Worm (Caenorhabditis elegans) whole organism, L4 larva: ENCODE data around the gene Y43F8C.23.
A peak's percentile ranks its signal among the peaks of the same experiment; 100 is the strongest.

Source experiments
- T20F7.1 ChIP-seq: fragments of 200-800 bp; sonication (Bioruptor generic); optimal IDR thresholded peaks from 2 replicates; lab custom pipeline; 2018; ENCODE audit warnings: mild to moderate bottlenecking, missing genetic modification characterization, missing compliant biosample characterization
- Y5F2A.4 ChIP-seq: fragments of 200-800 bp; sonication (Bioruptor generic); optimal IDR thresholded peaks from 2 replicates; lab custom pipeline; 2018; ENCODE audit warnings: mild to moderate bottlenecking, missing genetic modification characterization, missing compliant biosample characterization
- aha-1 ChIP-seq: fragments of 150-350 bp; peaks from one replicate; lab custom pipeline; 2014; ENCODE audit warnings: missing biosample characterization, missing genetic modification characterization
- arid-1 ChIP-seq: fragments of 200-800 bp; sonication (Bioruptor generic); conservative IDR thresholded peaks from 2 replicates; pipeline ENCODE4 v1.3.6; 2022; ENCODE audit warnings: missing genetic modification reagents, missing genetic modification characterization, missing compliant biosample characterization
- ceh-20 ChIP-seq: fragments of 200-800 bp; sonication (Bioruptor generic); IDR thresholded peaks from 2 replicates; pipeline ENCODE4 v1.3.6; 2022; ENCODE audit warnings: missing genetic modification reagents, missing genetic modification characterization, missing compliant biosample characterization
- ceh-28 ChIP-seq: fragments of 150-350 bp; optimal IDR thresholded peaks from 2 replicates; lab custom pipeline; 2014; ENCODE audit warnings: missing biosample characterization, missing genetic modification reagents, missing genetic modification characterization
- cey-2 ChIP-seq: sonication (generic microtip); optimal IDR thresholded peaks from 3 replicates; lab custom pipeline; 2017; ENCODE audit warnings: missing genetic modification characterization, mild to moderate bottlenecking, missing compliant biosample characterization, antibody characterized with exemption, borderline replicate concordance; ENCODE audit not compliant: insufficient read depth
- daf-8 ChIP-seq: fragments of 200-800 bp; sonication (Bioruptor generic); IDR thresholded peaks from 2 replicates; pipeline ENCODE4 v1.3.6; 2022; ENCODE audit warnings: missing genetic modification characterization, missing compliant biosample characterization
- dpl-1 ChIP-seq: fragments of 150-350 bp; optimal IDR thresholded peaks from 2 replicates; lab custom pipeline; 2014; ENCODE audit warnings: missing biosample characterization, missing genetic modification reagents, missing genetic modification characterization
- fkh-10 ChIP-seq: fragments of 150-350 bp; optimal IDR thresholded peaks from 2 replicates; lab custom pipeline; 2014; ENCODE audit warnings: missing biosample characterization, missing genetic modification reagents, missing genetic modification characterization
- fos-1 ChIP-seq: fragments of 150-350 bp; optimal IDR thresholded peaks from 2 replicates; lab custom pipeline; 2014; ENCODE audit warnings: missing biosample characterization, missing genetic modification characterization
- hlh-30 ChIP-seq: sonication (generic microtip); optimal IDR thresholded peaks from 2 replicates; lab custom pipeline; 2017; ENCODE audit warnings: antibody characterized with exemption, mild to moderate bottlenecking, missing genetic modification characterization, missing compliant biosample characterization; ENCODE audit not compliant: insufficient read depth
- hmg-1.1 ChIP-seq: fragments of 200-800 bp; sonication (Bioruptor generic); IDR thresholded peaks from 2 replicates; pipeline ENCODE4 v1.3.6; 2022; ENCODE audit warnings: missing genetic modification reagents, missing genetic modification characterization, missing compliant biosample characterization
- jun-1 ChIP-seq: fragments of 150-350 bp; optimal IDR thresholded peaks from 2 replicates; lab custom pipeline; 2014; ENCODE audit warnings: missing biosample characterization, missing genetic modification reagents, missing genetic modification characterization
- lin-13 ChIP-seq: fragments of 150-350 bp; optimal IDR thresholded peaks from 2 replicates; lab custom pipeline; 2014; ENCODE audit warnings: missing biosample characterization, missing genetic modification reagents, missing genetic modification characterization
- lin-38 ChIP-seq: fragments of 200-800 bp; sonication (Bioruptor generic); IDR thresholded peaks from 2 replicates; pipeline ENCODE4 v1.3.6; 2022; ENCODE audit warnings: missing genetic modification reagents, missing genetic modification characterization, missing compliant biosample characterization
- lin-39 ChIP-seq: fragments of 150-350 bp; optimal IDR thresholded peaks from 2 replicates; lab custom pipeline; 2014; ENCODE audit warnings: missing biosample characterization, missing genetic modification reagents, missing genetic modification characterization
- lir-3 ChIP-seq: sonication (generic microtip); optimal IDR thresholded peaks from 2 replicates; lab custom pipeline; 2016; ENCODE audit warnings: mild to moderate bottlenecking, missing genetic modification characterization, missing compliant biosample characterization
- madf-9 ChIP-seq: fragments of 200-800 bp; sonication (Bioruptor generic); conservative IDR thresholded peaks from 2 replicates; pipeline ENCODE4 v1.3.6; 2022; ENCODE audit warnings: missing genetic modification reagents, missing genetic modification characterization, missing compliant biosample characterization
- mdt-29 ChIP-seq: fragments of 200-800 bp; sonication (Bioruptor generic); IDR thresholded peaks from 2 replicates; pipeline ENCODE4 v1.3.6; 2022; ENCODE audit warnings: missing genetic modification reagents, missing genetic modification characterization, missing compliant biosample characterization
- mes-2 ChIP-seq: sonication (generic microtip); optimal IDR thresholded peaks from 2 replicates; lab custom pipeline; 2016; ENCODE audit warnings: missing genotype, mild to moderate bottlenecking, missing genetic modification characterization, missing compliant biosample characterization; ENCODE audit not compliant: poor library complexity, severe bottlenecking
- nhr-10 ChIP-seq: fragments of 150-350 bp; optimal IDR thresholded peaks from 2 replicates; lab custom pipeline; 2014; ENCODE audit warnings: missing biosample characterization, missing genetic modification characterization
- nhr-102 ChIP-seq: sonication (generic microtip); optimal IDR thresholded peaks from 2 replicates; lab custom pipeline; 2016; ENCODE audit warnings: mild to moderate bottlenecking, missing genetic modification characterization, moderate library complexity, missing compliant biosample characterization
- nhr-111 ChIP-seq: fragments of 200-800 bp; sonication (Bioruptor generic); optimal IDR thresholded peaks from 2 replicates; lab custom pipeline; 2018; ENCODE audit warnings: mild to moderate bottlenecking, missing genetic modification characterization, missing compliant biosample characterization
- nhr-237 ChIP-seq: sonication (generic microtip); optimal IDR thresholded peaks from 2 replicates; lab custom pipeline; 2017; ENCODE audit warnings: missing biosample characterization, missing genetic modification characterization
- nhr-28 ChIP-seq: fragments of 150-350 bp; optimal IDR thresholded peaks from 2 replicates; lab custom pipeline; 2014; ENCODE audit warnings: missing biosample characterization, missing genetic modification characterization
- nhr-42 ChIP-seq: fragments of 200-800 bp; sonication (Bioruptor generic); IDR thresholded peaks from 2 replicates; pipeline ENCODE4 v1.3.6; 2022; ENCODE audit warnings: missing genetic modification characterization, missing compliant biosample characterization
- nhr-76 ChIP-seq: fragments of 150-350 bp; optimal IDR thresholded peaks from 2 replicates; lab custom pipeline; 2014; ENCODE audit warnings: missing biosample characterization, missing genetic modification characterization
- php-3 ChIP-seq: fragments of 200-800 bp; sonication (Bioruptor generic); IDR thresholded peaks from 2 replicates; pipeline ENCODE4 v1.3.6; 2022; ENCODE audit warnings: missing genetic modification reagents, missing genetic modification characterization, missing compliant biosample characterization
- sdz-12 ChIP-seq: fragments of 200-800 bp; sonication (Bioruptor generic); optimal IDR thresholded peaks from 2 replicates; lab custom pipeline; 2018; ENCODE audit warnings: mild to moderate bottlenecking, missing genetic modification characterization, missing compliant biosample characterization
- set-16 ChIP-seq: fragments of 200-800 bp; sonication (Bioruptor generic); IDR thresholded peaks from 2 replicates; pipeline ENCODE4 v1.3.6; 2022; ENCODE audit warnings: missing genetic modification reagents, missing genetic modification characterization, missing compliant biosample characterization
- snpc-1.2 ChIP-seq: fragments of 200-800 bp; sonication (Bioruptor generic); IDR thresholded peaks from 2 replicates; pipeline ENCODE4 v1.3.6; 2022; ENCODE audit warnings: missing genetic modification reagents, missing genetic modification characterization, missing compliant biosample characterization
- spr-1 ChIP-seq: sonication (generic microtip); optimal IDR thresholded peaks from 2 replicates; lab custom pipeline; 2016; ENCODE audit warnings: mild to moderate bottlenecking, missing genetic modification characterization, missing compliant biosample characterization
- tag-97 ChIP-seq: fragments of 200-800 bp; sonication (Bioruptor generic); IDR thresholded peaks from 2 replicates; pipeline ENCODE4 v1.3.6; 2022; ENCODE audit warnings: missing genetic modification characterization, missing compliant biosample characterization
- tra-1 ChIP-seq: fragments of 200-800 bp; sonication (Bioruptor generic); IDR thresholded peaks from 2 replicates; pipeline ENCODE4 v1.3.6; 2022; ENCODE audit warnings: missing genetic modification reagents, missing genetic modification characterization, missing compliant biosample characterization
- unc-130 ChIP-seq: sonication (generic microtip); optimal IDR thresholded peaks from 2 replicates; lab custom pipeline; 2016; ENCODE audit warnings: missing genetic modification reagents, missing genetic modification characterization, missing compliant biosample characterization
- unc-62 ChIP-seq, 3 experiments: fragments of 150-350 bp in 1 of 3; sonication (generic microtip); optimal IDR thresholded peaks in 2 of 3; peaks in 1 of 3; 1 replicate in 1 of 3; 2 replicates in 2 of 3; lab custom pipeline; 2014 to 2017; ENCODE audit warnings: missing biosample characterization in 3 of 3, missing genetic modification characterization in 3 of 3, missing genetic modification reagents in 3 of 3, missing genotype in 1 of 3
- zfp-2 ChIP-seq: sonication (generic microtip); optimal IDR thresholded peaks from 2 replicates; lab custom pipeline; 2016; ENCODE audit warnings: mild to moderate bottlenecking, missing genetic modification characterization, missing compliant biosample characterization
- zfp-3 ChIP-seq: fragments of 200-800 bp; sonication (Bioruptor generic); conservative IDR thresholded peaks from 2 replicates; pipeline ENCODE4 v1.3.6; 2022; ENCODE audit warnings: missing genetic modification reagents, missing genetic modification characterization, missing compliant biosample characterization
- zip-11 ChIP-seq: fragments of 200-800 bp; sonication (Bioruptor generic); IDR thresholded peaks from 2 replicates; pipeline ENCODE4 v1.3.6; 2022; ENCODE audit warnings: missing genetic modification characterization, missing compliant biosample characterization

The Y43F8C.23 gene

ce11 chrV:19744210-19744609, 32.7 kb upstream of the Y43F8C.23 start:
- TF ChIP-seq unc-62 (GFP tag; optimal IDR thresholded peaks at IDR 0.05 in 1 of 2; lab: Kevin White, UChicago) (no peak), unc-62 (tag; optimal IDR thresholded peaks at IDR 0.05; lab: Kevin White, UChicago) (no peak), ceh-28 (peak; percentile 76)

ce11 chrV:19743794-19744193, 32.2 kb upstream of the Y43F8C.23 start:
- TF ChIP-seq nhr-10 (tag; lab: Kevin White, UChicago) (no peak), arid-1 (no peak), set-16 (GFP tag; lab: Robert Waterston, UW) (peak; percentile 55; the same call in 1 of the 2 replicates), lir-3 (tag; lab: Kevin White, UChicago) (no peak), php-3 (GFP tag; lab: Robert Waterston, UW) (0 out of 2 replicates have a peak, but pooled peaks have one; percentile 23), fos-1 (tag; lab: Kevin White, UChicago) (no peak), nhr-237 (tag; lab: Kevin White, UChicago) (no peak)

ce11 chrV:19743305-19743704, 31.8 kb upstream of the Y43F8C.23 start, which contains the start of gene W04E12.4:
W04E12.4 (plus strand) TSS chrV:19743605.
- TF ChIP-seq dpl-1 (GFP tag; lab: Kevin White, UChicago) (no peak), hlh-30 (tag; lab: Kevin White, UChicago) (no peak), cey-2 (tag; lab: Kevin White, UChicago) (no peak), daf-8 (no peak), jun-1 (tag; lab: Kevin White, UChicago) (no peak)

DNA sequence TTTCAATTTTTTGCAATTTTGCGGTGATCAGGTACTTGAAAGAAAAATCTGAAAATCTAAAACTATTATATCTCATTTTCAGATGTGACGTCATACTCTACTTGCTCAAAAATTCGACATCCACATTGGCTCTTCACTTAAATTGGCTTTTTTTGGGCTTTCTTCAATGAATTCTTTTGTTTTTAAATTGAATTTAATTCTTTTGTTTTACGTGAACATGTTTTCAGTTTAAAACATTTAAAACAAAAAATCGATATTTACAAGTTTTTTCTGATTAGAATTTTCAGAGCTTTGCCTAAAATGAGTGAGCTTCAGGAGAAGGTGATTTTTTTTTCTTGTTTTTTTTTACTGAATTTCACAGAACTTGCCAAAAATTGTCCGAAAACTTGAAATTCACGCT, 30.1 kb upstream of the Y43F8C.23 start, which contains the start of gene W04E12.3:
Gene W04E12.3, plus strand, starts transcription at position 301 of the 400 bp plus-strand sequence.
- TF ChIP-seq madf-9 (GFP tag; lab: Robert Waterston, UW) = no peak
- TF ChIP-seq hmg-1.1 = no peak
- TF ChIP-seq zfp-3 = no peak
- no peak for TF ChIP-seq ceh-20 (GFP tag; lab: Robert Waterston, UW)
- no peak for TF ChIP-seq ceh-28
- no peak for TF ChIP-seq mes-2 (tag; lab: Kevin White, UChicago)
- TF ChIP-seq lin-39 (tag; lab: Kevin White, UChicago) = no peak
- TF ChIP-seq fkh-10 (GFP tag; lab: Kevin White, UChicago) = no peak
- no peak for TF ChIP-seq mdt-29 (GFP tag; lab: Robert Waterston, UW)
- TF ChIP-seq T20F7.1 (GFP tag; lab: Kevin White, UChicago) = no peak
- TF ChIP-seq zfp-2 (tag; lab: Kevin White, UChicago) = no peak
- no peak for TF ChIP-seq tra-1 (GFP tag; lab: Robert Waterston, UW)

DNA sequence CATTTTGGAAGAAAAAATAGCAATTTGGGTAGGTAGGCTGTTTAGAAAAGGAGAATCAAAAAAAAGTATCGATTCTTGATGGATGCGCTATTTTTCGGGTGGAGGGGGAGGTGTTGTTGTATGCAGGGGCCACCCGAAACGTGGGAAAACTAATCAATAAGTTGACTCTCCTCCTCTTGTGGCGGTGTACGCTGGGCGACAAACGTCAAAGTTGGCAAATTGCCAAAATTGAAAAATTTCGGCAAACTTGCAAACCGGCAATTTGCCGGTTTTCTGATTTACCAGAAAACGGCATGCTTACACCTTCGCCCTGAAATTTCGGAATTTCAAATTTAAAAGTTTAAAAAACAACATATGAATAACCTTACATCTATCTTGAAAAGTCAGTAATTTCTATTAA, 29.5 kb upstream of the Y43F8C.23 start, which contains the start of gene W04E12.2:
Gene W04E12.2, minus strand, starts transcription at position 101 of the 400 bp plus-strand sequence.
- no peak for TF ChIP-seq tag-97 (GFP tag; lab: Robert Waterston, UW)
- no peak for TF ChIP-seq hlh-30 (tag; lab: Kevin White, UChicago)
- no peak for TF ChIP-seq snpc-1.2 (GFP tag; lab: Robert Waterston, UW)
- TF ChIP-seq nhr-76 (tag; lab: Kevin White, UChicago) = no peak
- no peak for TF ChIP-seq mdt-29 (GFP tag; lab: Robert Waterston, UW)

ce11 chrV:19738117-19738516, 26.6 kb upstream of the Y43F8C.23 start, which contains the start of gene fbxa-131:
fbxa-131 (plus strand) TSS chrV:19738417.
- TF ChIP-seq nhr-102 (tag; lab: Kevin White, UChicago) = no peak
- TF ChIP-seq unc-62 (GFP tag; optimal IDR thresholded peaks at IDR 0.05 in 1 of 2; lab: Kevin White, UChicago) = no peak
- no peak for TF ChIP-seq unc-62 (tag; optimal IDR thresholded peaks at IDR 0.05; lab: Kevin White, UChicago)
- TF ChIP-seq sdz-12 (GFP tag; lab: Kevin White, UChicago) = no peak
- TF ChIP-seq hlh-30 (tag; lab: Kevin White, UChicago) = no peak
- no peak for TF ChIP-seq aha-1 (tag; lab: Kevin White, UChicago)
- no peak for TF ChIP-seq zip-11 (GFP tag; lab: Robert Waterston, UW)
- TF ChIP-seq ceh-28 = no peak
- no peak for TF ChIP-seq nhr-111
- no peak for TF ChIP-seq nhr-42 (GFP tag; lab: Robert Waterston, UW)
- TF ChIP-seq lin-38 = no peak
- TF ChIP-seq Y5F2A.4 (GFP tag; lab: Kevin White, UChicago) = no peak
- no peak for TF ChIP-seq nhr-28 (tag; lab: Kevin White, UChicago)
- TF ChIP-seq unc-130 (GFP tag; lab: Kevin White, UChicago) = no peak
- TF ChIP-seq lir-3 (tag; lab: Kevin White, UChicago) = no peak
- no peak for TF ChIP-seq spr-1 (tag; lab: Kevin White, UChicago)
- no peak for TF ChIP-seq dpl-1 (GFP tag; lab: Kevin White, UChicago)
- TF ChIP-seq lin-13 (GFP tag; lab: Kevin White, UChicago) = no peak
